Fruit fly (Drosophila melanogaster) whole organism, wandering third instar larva: ENCODE measurements around the gene PIG-K.
A peak's percentile ranks its signal among the peaks of the same experiment; 100 is the strongest.

Source experiments
- Abd-B ChIP-seq: fragments of >200 bp; optimal IDR thresholded peaks from 2 replicates; lab custom pipeline; 2017; ENCODE audit warnings: missing biosample characterization, missing genetic modification characterization
- CG32264 ChIP-seq: fragments of 200-800 bp; sonication (Bioruptor generic); optimal IDR thresholded peaks from 2 replicates; lab custom pipeline; 2016; ENCODE audit warnings: missing biosample characterization, missing genetic modification characterization
- CG9705 ChIP-seq: fragments of 200-800 bp; sonication (Bioruptor generic); optimal IDR thresholded peaks from 2 replicates; lab custom pipeline; 2018; ENCODE audit warnings: missing biosample characterization, mild to moderate bottlenecking, missing genetic modification characterization
- CrebA ChIP-seq: fragments of 200-800 bp; sonication (Bioruptor generic); optimal IDR thresholded peaks from 2 replicates; lab custom pipeline; 2016; ENCODE audit warnings: missing biosample characterization, mild to moderate bottlenecking, missing genetic modification characterization, borderline replicate concordance
- Dfd ChIP-seq: fragments of >200 bp; optimal IDR thresholded peaks from 2 replicates; lab custom pipeline; 2017; ENCODE audit warnings: missing biosample characterization, missing genetic modification characterization
- Dif ChIP-seq: fragments of 200-275, 200-300 bp; sonication (Bioruptor generic); optimal IDR thresholded peaks from 2 replicates; lab custom pipeline; 2018; ENCODE audit warnings: missing biosample characterization, missing genetic modification characterization; ENCODE audit not compliant: partially characterized antibody
- GATAd ChIP-seq: sonication (Bioruptor generic); optimal IDR thresholded peaks from 2 replicates; lab custom pipeline; 2016; ENCODE audit warnings: missing biosample characterization, missing genetic modification characterization
- HLH106 ChIP-seq: fragments of 200-800 bp; optimal IDR thresholded peaks from 3 replicates; lab custom pipeline; 2019; ENCODE audit warnings: missing biosample characterization, mild to moderate bottlenecking, missing genetic modification characterization, moderate library complexity
- Hnf4 ChIP-seq: fragments of 200-800 bp; sonication (Bioruptor generic); optimal IDR thresholded peaks from 2 replicates; lab custom pipeline; 2016; ENCODE audit warnings: missing biosample characterization, mild to moderate bottlenecking, missing genetic modification characterization
- Hr78 ChIP-seq: fragments of >200 bp; optimal IDR thresholded peaks from 2 replicates; lab custom pipeline; 2017; ENCODE audit warnings: missing biosample characterization, missing genetic modification characterization
- Hr83 ChIP-seq: fragments of 200-300 bp; sonication (Bioruptor generic); optimal IDR thresholded peaks from 2 replicates; lab custom pipeline; 2016; ENCODE audit warnings: missing biosample characterization, mild to moderate bottlenecking, missing genetic modification characterization, moderate library complexity; ENCODE audit not compliant: poor library complexity, severe bottlenecking
- Jra ChIP-seq: sonication (Bioruptor generic); optimal IDR thresholded peaks from 2 replicates; lab custom pipeline; 2016; ENCODE audit warnings: missing biosample characterization, missing genetic modification characterization
- Mio ChIP-seq: sonication (Bioruptor generic); optimal IDR thresholded peaks from 2 replicates; lab custom pipeline; 2016; ENCODE audit warnings: missing biosample characterization, missing genetic modification characterization
- Myc ChIP-seq: fragments of >200 bp; optimal IDR thresholded peaks from 2 replicates; lab custom pipeline; 2017
- N ChIP-seq: fragments of >200 bp; optimal IDR thresholded peaks from 2 replicates; lab custom pipeline; 2018; ENCODE audit warnings: missing biosample characterization, missing external identifiers, missing genetic modification characterization
- OdsH ChIP-seq: fragments of 200-800 bp; sonication (Bioruptor generic); optimal IDR thresholded peaks from 2 replicates; lab custom pipeline; 2016; ENCODE audit warnings: missing biosample characterization, mild to moderate bottlenecking, missing genetic modification characterization
- Rel ChIP-seq, 2 experiments: fragments of 200-800 bp; sonication (Bioruptor generic) in 1 of 2; optimal IDR thresholded peaks; 2 replicates in 1 of 2; 3 replicates in 1 of 2; lab custom pipeline; 2016 to 2019; ENCODE audit warnings: mild to moderate bottlenecking in 2 of 2, missing biosample characterization in 2 of 2, missing genetic modification characterization in 2 of 2, moderate library complexity in 1 of 2
- Sp1 ChIP-seq: fragments of 200-800 bp; sonication (Bioruptor generic); optimal IDR thresholded peaks from 3 replicates; lab custom pipeline; 2019; ENCODE audit warnings: missing biosample characterization, mild to moderate bottlenecking, missing genetic modification characterization, moderate library complexity
- Vsx2 ChIP-seq: fragments of 200-300, 225-300 bp; sonication (Bioruptor generic); optimal IDR thresholded peaks from 2 replicates; lab custom pipeline; 2018; ENCODE audit warnings: missing biosample characterization, missing genetic modification characterization; ENCODE audit not compliant: partially characterized antibody
- br ChIP-seq: fragments of 200-800 bp; sonication (Bioruptor generic); optimal IDR thresholded peaks from 2 replicates; lab custom pipeline; 2016; ENCODE audit warnings: missing biosample characterization, missing genetic modification characterization
- brk ChIP-seq: fragments of 200-800 bp; sonication (Bioruptor generic); optimal IDR thresholded peaks from 2 replicates; lab custom pipeline; 2016; ENCODE audit warnings: missing biosample characterization, mild to moderate bottlenecking, missing genetic modification characterization
- dl ChIP-seq, 2 experiments: fragments of 175-275, 200-275 bp in 1 of 2; fragments of 200-275 bp in 1 of 2; sonication (Bioruptor generic); optimal IDR thresholded peaks; lab custom pipeline; 2018; ENCODE audit warnings: mild to moderate bottlenecking in 2 of 2, missing biosample characterization in 2 of 2, missing genetic modification characterization in 2 of 2, moderate library complexity in 2 of 2; ENCODE audit not compliant: partially characterized antibody in 2 of 2, insufficient read depth in 1 of 2
- dmrt93B ChIP-seq: fragments of 200-800 bp; sonication (Bioruptor generic); optimal IDR thresholded peaks from 2 replicates; lab custom pipeline; 2018; ENCODE audit warnings: missing biosample characterization, mild to moderate bottlenecking, missing genetic modification characterization
- dsf ChIP-seq: sonication (Bioruptor generic); optimal IDR thresholded peaks from 2 replicates; lab custom pipeline; 2016; ENCODE audit warnings: missing biosample characterization, missing genetic modification characterization, borderline replicate concordance
- ey ChIP-seq: fragments of 200-800 bp; sonication (Bioruptor generic); optimal IDR thresholded peaks from 2 replicates; lab custom pipeline; 2016; ENCODE audit warnings: missing biosample characterization, missing genetic modification characterization
- foxo ChIP-seq, 2 experiments: fragments of 200-800 bp; sonication (Bioruptor generic); optimal IDR thresholded peaks; 2 replicates in 1 of 2; 3 replicates in 1 of 2; lab custom pipeline; 2016 to 2017; ENCODE audit warnings: missing biosample characterization in 2 of 2, missing genetic modification characterization in 2 of 2
- fru ChIP-seq: fragments of 200-800 bp; sonication (Bioruptor generic); optimal IDR thresholded peaks from 3 replicates; lab custom pipeline; 2016; ENCODE audit warnings: missing biosample characterization, mild to moderate bottlenecking, missing genetic modification characterization
- h ChIP-seq: fragments of 200-800 bp; sonication (Bioruptor generic); optimal IDR thresholded peaks from 3 replicates; lab custom pipeline; 2016; ENCODE audit warnings: missing biosample characterization, mild to moderate bottlenecking, missing genetic modification characterization
- jim ChIP-seq: fragments of 175-275, 200-325 bp; sonication (Bioruptor generic); optimal IDR thresholded peaks from 2 replicates; lab custom pipeline; 2016; ENCODE audit warnings: missing biosample characterization, mild to moderate bottlenecking, missing genetic modification characterization
- lola ChIP-seq: fragments of >200 bp; optimal IDR thresholded peaks from 2 replicates; lab custom pipeline; 2017; ENCODE audit warnings: missing biosample characterization, missing genetic modification characterization
- pan ChIP-seq: fragments of >200 bp; optimal IDR thresholded peaks from 2 replicates; lab custom pipeline; 2017
- psq ChIP-seq: fragments of 200-800 bp; sonication (Bioruptor generic); optimal IDR thresholded peaks from 3 replicates; lab custom pipeline; 2017; ENCODE audit warnings: missing biosample characterization, mild to moderate bottlenecking, missing genetic modification characterization, moderate library complexity
- rgr ChIP-seq: fragments of 200-800 bp; sonication (Bioruptor generic); optimal IDR thresholded peaks from 3 replicates; lab custom pipeline; 2016; ENCODE audit warnings: missing biosample characterization, mild to moderate bottlenecking, missing genetic modification characterization
- sage ChIP-seq: fragments of 200-800 bp; sonication (Bioruptor generic); optimal IDR thresholded peaks from 2 replicates; lab custom pipeline; 2016; ENCODE audit warnings: missing biosample characterization, mild to moderate bottlenecking, missing genetic modification characterization
- sv ChIP-seq: fragments of 200-800 bp; sonication (Bioruptor generic); optimal IDR thresholded peaks from 3 replicates; lab custom pipeline; 2016; ENCODE audit warnings: missing biosample characterization, missing genetic modification characterization
- tai ChIP-seq: sonication (Bioruptor generic); optimal IDR thresholded peaks from 2 replicates; lab custom pipeline; 2016; ENCODE audit warnings: missing biosample characterization, missing genetic modification characterization
- usp ChIP-seq: fragments of >200 bp; optimal IDR thresholded peaks from 2 replicates; lab custom pipeline; 2017; ENCODE audit warnings: missing biosample characterization, missing genetic modification characterization
- woc ChIP-seq: sonication (Bioruptor generic); optimal IDR thresholded peaks from 2 replicates; lab custom pipeline; 2016; ENCODE audit warnings: missing biosample characterization, mild to moderate bottlenecking, missing genetic modification characterization

PIG-K gene

DNA sequence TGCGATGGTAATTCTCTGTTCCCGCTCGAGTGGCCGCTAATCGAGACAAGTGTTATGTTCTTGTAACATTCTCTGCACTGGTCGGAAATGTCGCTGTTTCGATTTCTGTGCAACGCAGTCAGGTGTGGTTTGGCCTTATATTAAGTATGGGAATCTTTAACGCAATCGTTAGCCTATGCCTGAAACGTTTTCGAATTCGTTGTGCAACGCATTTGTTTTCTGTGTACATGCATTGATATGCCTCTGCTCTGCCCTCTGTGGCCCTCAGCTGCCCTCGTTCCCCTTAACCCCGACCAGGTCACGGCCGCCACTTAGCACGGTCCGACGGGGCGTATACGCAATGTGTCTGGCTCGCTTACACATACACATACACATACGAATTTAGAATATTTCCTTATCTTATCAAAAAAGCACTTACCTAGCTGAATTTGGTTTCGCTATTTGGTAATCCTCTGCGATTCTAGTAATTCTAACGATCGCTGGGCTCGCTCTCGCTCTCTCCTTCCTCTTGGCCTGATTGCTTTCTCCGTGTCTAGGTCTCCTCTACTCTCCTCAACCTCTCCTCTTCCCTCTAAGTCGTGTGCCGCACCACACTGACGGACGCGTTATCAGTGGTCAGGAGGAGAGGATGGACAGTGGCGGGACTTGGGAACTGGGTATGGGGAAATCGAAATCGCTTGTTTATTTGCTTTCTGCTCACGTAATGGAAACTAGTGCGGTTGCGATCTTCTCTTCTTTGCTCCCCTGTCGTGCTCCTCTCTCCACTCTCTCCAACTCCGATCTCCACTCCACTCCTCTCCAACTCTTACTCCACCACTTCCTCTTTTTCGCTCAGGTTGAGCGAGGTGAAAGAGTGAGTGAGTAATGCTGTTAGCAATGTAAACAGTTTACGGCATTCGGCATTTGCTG lies 39.9 kb upstream of the PIG-K start:
- no peak for TF ChIP-seq ey (GFP tag; lab: Kevin White, UChicago)
- TF ChIP-seq HLH106 (tag; lab: Kevin White, UChicago), result peak; percentile 11
- TF ChIP-seq br (GFP tag; lab: Kevin White, UChicago), result peak; percentile 75
- TF ChIP-seq h, result peak; percentile 67
- no peak for TF ChIP-seq Sp1 (GFP tag; lab: Kevin White, UChicago)
- no peak for TF ChIP-seq sage

DNA sequence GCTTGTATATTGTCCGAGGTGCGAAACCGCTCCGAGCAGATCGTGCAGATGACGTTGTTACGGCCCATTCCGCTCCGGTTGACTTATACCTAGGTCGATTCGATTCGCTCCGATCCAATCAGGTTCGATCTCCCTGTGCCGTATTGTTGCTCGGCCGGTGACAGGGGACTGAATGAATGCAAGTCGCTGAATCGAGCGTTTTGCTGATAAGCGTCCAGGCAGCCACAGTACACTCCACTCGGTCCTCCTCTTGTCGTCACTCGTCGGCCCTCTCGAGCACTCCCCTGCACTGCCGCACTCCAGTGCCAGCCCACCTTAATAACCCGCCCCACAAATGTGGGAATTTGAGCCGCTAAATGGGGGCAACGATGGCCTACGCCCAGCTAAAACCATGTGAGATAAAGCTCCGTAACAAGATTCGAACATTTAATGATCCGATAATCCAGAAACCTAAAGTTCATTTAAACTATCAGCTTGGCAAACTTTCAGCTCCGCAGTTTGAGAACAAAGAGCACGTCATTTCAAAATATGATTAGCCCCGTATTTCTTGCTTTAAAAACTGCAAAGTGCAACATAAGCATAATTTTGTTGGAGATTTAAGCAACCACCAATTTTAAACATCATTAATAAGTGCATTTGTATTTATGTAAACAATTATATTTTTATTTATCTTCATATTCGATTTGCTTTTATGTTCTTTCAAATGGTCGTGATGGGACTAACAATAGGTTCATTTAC lies 34.7 kb upstream of the PIG-K start, which contains the start of gene CG4325:
Gene CG4325, minus strand, starts transcription at position 159 of the 738 bp plus-strand sequence.
- TF ChIP-seq br (GFP tag; lab: Kevin White, UChicago), result peak; percentile 0
- TF ChIP-seq Dif (GFP tag; lab: Kevin White, UChicago), result peak; percentile 37
- no peak for TF ChIP-seq Rel (GFP tag; optimal IDR thresholded peaks at IDR 0.05; lab: Kevin White, UChicago)
- no peak for TF ChIP-seq Rel (tag; optimal IDR thresholded peaks at IDR 0.05; lab: Kevin White, UChicago)
- TF ChIP-seq jim (GFP tag; lab: Kevin White, UChicago), result no peak
- no peak for TF ChIP-seq Mio (GFP tag; lab: Kevin White, UChicago)
- TF ChIP-seq rgr (GFP tag; lab: Kevin White, UChicago), result no peak
- TF ChIP-seq, all 38 proteins: peak for 2

DNA sequence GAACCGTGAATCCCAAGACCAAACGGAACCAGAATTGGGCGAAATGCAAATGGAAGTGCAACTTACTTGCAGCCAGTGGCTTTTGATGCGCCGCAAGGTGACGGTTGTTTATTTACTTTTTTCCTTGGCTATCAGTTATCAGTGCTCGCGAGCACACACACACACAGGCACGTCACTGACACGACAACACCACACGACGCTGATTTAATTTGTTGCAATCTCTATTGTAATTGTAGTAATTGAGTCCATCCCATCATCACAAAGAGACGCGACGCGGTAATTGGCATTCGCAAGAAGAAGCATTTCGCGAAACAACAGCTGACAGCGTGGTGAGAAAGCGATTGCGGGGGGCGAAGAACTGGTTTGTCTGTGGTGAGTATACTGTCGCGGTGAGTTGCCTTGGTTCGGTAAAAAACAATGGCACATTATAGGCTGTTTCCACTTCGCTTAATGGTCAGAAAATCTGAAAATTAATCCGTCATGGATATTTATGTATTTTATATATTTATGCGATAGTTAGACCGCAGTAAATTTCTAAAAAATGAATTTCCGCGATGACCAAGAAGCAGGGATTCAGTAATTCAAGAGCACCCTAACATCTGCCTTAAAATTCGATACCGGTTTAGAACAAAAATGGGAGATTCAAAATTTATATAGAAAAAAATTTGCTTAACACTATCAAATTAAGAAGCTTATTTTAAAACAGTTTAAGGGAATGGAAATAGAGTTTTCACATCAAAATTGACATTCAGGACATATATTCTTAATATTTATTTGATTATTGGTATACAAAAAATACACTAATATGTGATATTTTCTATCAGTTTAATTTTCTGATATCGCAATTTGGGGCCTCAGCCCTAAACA lies 33.0 kb upstream of the PIG-K start, which contains the start of the genes Actn and usp:
Gene Actn, minus strand, starts transcription at position 331 of the 867 bp plus-strand sequence.
Gene usp, minus strand, starts transcription at position 331 of the 867 bp plus-strand sequence.
- TF ChIP-seq woc (GFP tag; lab: Kevin White, UChicago) (peak; percentile 55), Abd-B (GFP tag; lab: Kevin White, UChicago) (peak; percentile 40), Dif (GFP tag; lab: Kevin White, UChicago) (no peak), N (GFP tag; lab: Kevin White, UChicago) (peak; percentile 98), CrebA (GFP tag; lab: Kevin White, UChicago) (no peak), Hr83 (no peak), br (GFP tag; lab: Kevin White, UChicago) (peak; percentile 24), psq (GFP tag; lab: Kevin White, UChicago) (no peak), jim (GFP tag; lab: Kevin White, UChicago) (no peak), Mio (GFP tag; lab: Kevin White, UChicago) (no peak), Myc (lab: Kevin White, UChicago) (peak; percentile 70), sv (GFP tag; lab: Kevin White, UChicago) (no peak), brk (GFP tag; lab: Kevin White, UChicago) (no peak), GATAd (GFP tag; lab: Kevin White, UChicago) (no peak), Sp1 (GFP tag; lab: Kevin White, UChicago) (peak; percentile 42), OdsH (no peak), HLH106 (tag; lab: Kevin White, UChicago) (peak; percentile 46), dl (GFP tag; optimal IDR thresholded peaks at IDR 0.05; lab: Kevin White, UChicago; ENCODE audit: insufficient read depth in 1 of 2, partially characterized antibody in 2 of 2) (no peak), lola (GFP tag; lab: Kevin White, UChicago) (no peak), Dfd (GFP tag; lab: Kevin White, UChicago) (no peak), fru (GFP tag; lab: Kevin White, UChicago) (no peak), h (peak; percentile 52), Hr78 (GFP tag; lab: Kevin White, UChicago) (peak; percentile 75), Hnf4 (GFP tag; lab: Kevin White, UChicago) (no peak), Rel (GFP tag; optimal IDR thresholded peaks at IDR 0.05; lab: Kevin White, UChicago) (no peak), Rel (tag; optimal IDR thresholded peaks at IDR 0.05; lab: Kevin White, UChicago) (peak; percentile 44), CG9705 (GFP tag; lab: Kevin White, UChicago) (no peak), tai (no peak), ey (GFP tag; lab: Kevin White, UChicago) (no peak), Vsx2 (no peak), sage (peak; percentile 28), pan (lab: Kevin White, UChicago) (no peak), dmrt93B (GFP tag; lab: Kevin White, UChicago) (no peak), rgr (GFP tag; lab: Kevin White, UChicago) (no peak), foxo (GFP tag; optimal IDR thresholded peaks at IDR 0.05; lab: Kevin White, UChicago) (peak in 1 of 2 experiments; percentile 38), dsf (GFP tag; lab: Kevin White, UChicago) (no peak), CG32264 (GFP tag; lab: Kevin White, UChicago) (no peak), usp (GFP tag; lab: Kevin White, UChicago) (no peak), Jra (GFP tag; lab: Kevin White, UChicago) (no peak)
- TF ChIP-seq, all 38 proteins: peak for 12
